Worm (Caenorhabditis elegans): ENCODE results near the gene sre-5.
A peak's percentile ranks its signal among the peaks of the same experiment; 100 is the strongest.

Gene sre-5

DNA sequence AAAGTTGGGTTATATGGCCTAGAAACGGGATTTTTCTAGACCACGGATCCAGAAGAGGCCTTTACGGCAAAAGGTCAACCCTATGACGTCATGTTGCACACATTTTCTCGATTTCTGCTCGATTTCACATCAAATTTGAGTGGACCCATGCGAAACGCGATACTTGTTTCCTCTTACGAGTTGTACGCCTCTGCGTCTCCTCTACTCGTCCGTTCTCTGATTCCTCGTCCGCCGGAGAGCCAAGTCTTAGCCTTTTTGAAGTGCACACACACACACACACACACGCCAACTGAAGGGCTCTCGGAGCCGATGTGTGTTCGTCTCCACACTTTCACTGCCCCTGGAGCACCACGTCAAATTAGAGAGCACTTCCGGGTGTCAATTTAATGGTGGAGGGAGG, 44.0 kb upstream of the sre-5 start:
- TF ChIP-seq nhr-12 (tag; optimal IDR thresholded peaks at IDR 0.05) (no peak), sem-2 (GFP tag; optimal IDR thresholded peaks at IDR 0.05) (peak; percentile 7), pha-4 (tag; optimal IDR thresholded peaks at IDR 0.05) (peak; percentile 11), M03D4.4 (tag; optimal IDR thresholded peaks at IDR 0.05) (no peak), drap-1 (GFP tag; optimal IDR thresholded peaks at IDR 0.05) (no peak), unc-39 (tag; optimal IDR thresholded peaks at IDR 0.05) (peak; percentile 11), lsy-2 (tag; optimal IDR thresholded peaks at IDR 0.05) (no peak), nhr-237 (tag; optimal IDR thresholded peaks at IDR 0.05) (no peak), bed-3 (GFP tag; optimal IDR thresholded peaks at IDR 0.05) (no peak), mab-5 (tag; optimal IDR thresholded peaks at IDR 0.05) (no peak), unc-62 (GFP tag; optimal IDR thresholded peaks at IDR 0.05) (no peak), zip-8 (tag; optimal IDR thresholded peaks at IDR 0.05) (peak; percentile 18), hlh-1 (tag; optimal IDR thresholded peaks at IDR 0.05) (no peak), elt-1 (tag; optimal IDR thresholded peaks at IDR 0.05; ENCODE audit: borderline replicate concordance, insufficient read depth) (no peak), unc-120 (tag; optimal IDR thresholded peaks at IDR 0.05; ENCODE audit: poor library complexity, severe bottlenecking) (no peak), mep-1 (tag; optimal IDR thresholded peaks at IDR 0.05) (no peak), tbx-8 (GFP tag; optimal IDR thresholded peaks at IDR 0.05) (no peak), flh-1 (GFP tag; optimal IDR thresholded peaks at IDR 0.05) (no peak), ces-1 (GFP tag; optimal IDR thresholded peaks at IDR 0.05) (peak; percentile 10), ham-2 (GFP tag; optimal IDR thresholded peaks at IDR 0.05) (no peak), mls-2 (tag; optimal IDR thresholded peaks at IDR 0.05) (no peak), snpc-4 (tag; optimal IDR thresholded peaks at IDR 0.05) (no peak), sptf-1 (tag; optimal IDR thresholded peaks at IDR 0.05) (no peak), cnd-1 (tag; optimal IDR thresholded peaks at IDR 0.05) (peak; percentile 19), elt-3 (tag; optimal IDR thresholded peaks at IDR 0.05) (no peak), ztf-11 (tag; optimal IDR thresholded peaks at IDR 0.05) (peak; percentile 47), ceh-83 (GFP tag; optimal IDR thresholded peaks at IDR 0.05) (no peak), nhr-2 (tag; optimal IDR thresholded peaks at IDR 0.05) (no peak), ceh-39 (tag; optimal IDR thresholded peaks at IDR 0.05) (no peak), blmp-1 (tag; optimal IDR thresholded peaks at IDR 0.05) (no peak), lin-32 (GFP tag; optimal IDR thresholded peaks at IDR 0.05) (no peak), lin-13 (tag; optimal IDR thresholded peaks at IDR 0.05) (no peak), nhr-28 (tag; optimal IDR thresholded peaks at IDR 0.05) (no peak), nhr-76 (tag; optimal IDR thresholded peaks at IDR 0.05) (no peak), ceh-43 (GFP tag; optimal IDR thresholded peaks at IDR 0.05) (no peak)

DNA sequence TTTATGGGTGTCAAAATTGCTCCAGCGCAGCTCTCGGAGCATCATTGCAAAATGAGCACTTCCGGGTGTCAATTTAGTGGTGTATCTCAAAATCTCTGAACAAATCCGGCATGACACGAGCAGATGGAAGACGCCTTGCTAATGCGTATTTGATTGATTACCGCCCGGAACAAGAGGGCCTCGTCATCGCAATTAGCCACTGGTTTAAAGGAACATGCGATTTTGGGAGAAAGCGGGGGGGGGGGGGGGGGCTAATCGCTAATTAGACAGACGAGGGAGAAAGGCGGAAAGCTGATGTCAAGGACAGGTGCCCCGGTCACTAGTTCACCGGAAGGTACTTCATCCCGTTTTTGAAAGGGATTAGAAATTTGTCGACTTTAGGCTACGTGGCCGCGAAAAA, 43.3 kb upstream of the sre-5 start:
- TF ChIP-seq unc-120 (tag; optimal IDR thresholded peaks at IDR 0.05; ENCODE audit: poor library complexity, severe bottlenecking) = no peak
- TF ChIP-seq blmp-1 (tag; optimal IDR thresholded peaks at IDR 0.05) = no peak
- TF ChIP-seq nhr-28 (tag; optimal IDR thresholded peaks at IDR 0.05) = no peak
- no peak for TF ChIP-seq nhr-12 (tag; optimal IDR thresholded peaks at IDR 0.05)
- no peak for TF ChIP-seq flh-1 (GFP tag; optimal IDR thresholded peaks at IDR 0.05)
- peak; percentile 67 for TF ChIP-seq cnd-1 (tag; optimal IDR thresholded peaks at IDR 0.05)
- TF ChIP-seq drap-1 (GFP tag; optimal IDR thresholded peaks at IDR 0.05) = peak; percentile 43
- TF ChIP-seq lin-13 (tag; optimal IDR thresholded peaks at IDR 0.05) = no peak
- TF ChIP-seq ceh-43 (GFP tag; optimal IDR thresholded peaks at IDR 0.05) = peak; percentile 77
- peak; percentile 36 for TF ChIP-seq tbx-8 (GFP tag; optimal IDR thresholded peaks at IDR 0.05)
- peak; percentile 68 for TF ChIP-seq ces-1 (GFP tag; optimal IDR thresholded peaks at IDR 0.05)
- peak; percentile 84 for TF ChIP-seq mls-2 (tag; optimal IDR thresholded peaks at IDR 0.05)
- TF ChIP-seq ham-2 (GFP tag; optimal IDR thresholded peaks at IDR 0.05) = peak; percentile 84
- TF ChIP-seq nhr-2 (tag; optimal IDR thresholded peaks at IDR 0.05) = peak; percentile 29
- no peak for TF ChIP-seq snpc-4 (tag; optimal IDR thresholded peaks at IDR 0.05)
- TF ChIP-seq ztf-11 (tag; optimal IDR thresholded peaks at IDR 0.05) = no peak
- peak; percentile 48 for TF ChIP-seq sptf-1 (tag; optimal IDR thresholded peaks at IDR 0.05)
- TF ChIP-seq elt-1 (tag; optimal IDR thresholded peaks at IDR 0.05; ENCODE audit: borderline replicate concordance, insufficient read depth) = no peak
- no peak for TF ChIP-seq pha-4 (tag; optimal IDR thresholded peaks at IDR 0.05)
- no peak for TF ChIP-seq nhr-237 (tag; optimal IDR thresholded peaks at IDR 0.05)
- no peak for TF ChIP-seq mab-5 (tag; optimal IDR thresholded peaks at IDR 0.05)
- no peak for TF ChIP-seq ceh-39 (tag; optimal IDR thresholded peaks at IDR 0.05)
- peak; percentile 29 for TF ChIP-seq M03D4.4 (tag; optimal IDR thresholded peaks at IDR 0.05)
- no peak for TF ChIP-seq mep-1 (tag; optimal IDR thresholded peaks at IDR 0.05)
- TF ChIP-seq unc-62 (GFP tag; optimal IDR thresholded peaks at IDR 0.05) = peak; percentile 75
- peak; percentile 60 for TF ChIP-seq lin-32 (GFP tag; optimal IDR thresholded peaks at IDR 0.05)

DNA sequence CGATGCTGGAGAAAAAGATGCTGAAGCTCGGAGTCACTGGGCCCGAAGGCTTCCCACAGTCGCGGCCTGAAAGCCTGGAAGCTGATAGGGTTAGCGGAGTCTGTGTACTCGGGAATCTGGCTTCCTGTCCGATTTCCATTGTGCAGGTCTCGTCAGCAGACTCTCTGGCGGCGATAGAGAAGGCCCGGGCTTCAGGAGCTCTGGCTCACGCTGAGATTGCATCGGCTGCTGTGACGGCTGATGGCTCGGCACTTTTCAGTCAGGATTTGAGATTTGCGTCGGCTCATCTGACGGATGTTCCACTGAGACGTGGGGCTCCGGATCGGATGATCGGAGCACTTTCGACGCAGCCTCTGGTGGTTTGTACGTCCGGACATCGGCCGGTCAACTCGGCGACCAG, 41.6 kb upstream of the sre-5 start:
- TF ChIP-seq nhr-237 (tag; optimal IDR thresholded peaks at IDR 0.05) = no peak
- no peak for TF ChIP-seq tbx-8 (GFP tag; optimal IDR thresholded peaks at IDR 0.05)
- no peak for TF ChIP-seq nhr-2 (tag; optimal IDR thresholded peaks at IDR 0.05)
- no peak for TF ChIP-seq ces-1 (GFP tag; optimal IDR thresholded peaks at IDR 0.05)
- TF ChIP-seq blmp-1 (tag; optimal IDR thresholded peaks at IDR 0.05) = no peak
- no peak for TF ChIP-seq unc-62 (GFP tag; optimal IDR thresholded peaks at IDR 0.05)
- TF ChIP-seq zip-8 (tag; optimal IDR thresholded peaks at IDR 0.05) = no peak
- TF ChIP-seq lin-13 (tag; optimal IDR thresholded peaks at IDR 0.05) = no peak

Data from whole organism, mixed stage, embryonic.